Fruit fly (Drosophila melanogaster): ENCODE measurements around the gene SNRPG.

SNRPG gene

DNA sequence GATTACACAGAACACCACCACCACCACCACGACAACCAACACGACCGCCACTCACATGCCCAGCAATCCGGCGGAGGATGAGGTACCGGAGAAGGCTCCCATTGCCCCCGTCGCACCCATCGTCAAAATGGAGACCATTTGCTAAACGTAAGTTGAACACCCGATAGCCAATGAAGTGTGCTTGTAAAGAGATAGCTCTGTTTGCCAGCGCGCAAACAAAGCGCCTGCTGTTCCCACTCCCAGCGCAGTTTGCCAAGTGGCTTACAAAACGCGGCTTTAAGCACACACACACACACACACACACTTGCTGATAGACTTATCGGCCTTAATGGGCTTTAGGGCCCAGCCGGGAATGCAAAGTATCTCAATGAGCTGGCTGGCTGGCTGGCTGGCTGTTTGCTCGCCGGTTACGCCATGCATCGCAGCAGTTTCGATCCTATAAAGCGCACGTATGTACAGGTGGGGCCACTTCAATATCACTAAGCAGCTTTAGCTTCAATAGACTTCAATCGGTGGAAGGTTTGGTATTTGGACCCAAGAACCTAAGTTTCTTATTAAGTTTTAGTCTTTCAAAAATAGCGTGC is 3.2 kb upstream of the SNRPG start:
- no peak for TF ChIP-seq Hr96 (GFP tag; optimal IDR thresholded peaks at IDR 0.05)
- no peak for TF ChIP-seq bab1 (GFP tag; optimal IDR thresholded peaks at IDR 0.05)
- no peak for TF ChIP-seq CG33017 (tag; optimal IDR thresholded peaks at IDR 0.05)
- no peak for TF ChIP-seq cnc (optimal IDR thresholded peaks at IDR 0.05)
- no peak for TF ChIP-seq tj (GFP tag; optimal IDR thresholded peaks at IDR 0.05)
- no peak for TF ChIP-seq CG12768 (GFP tag; optimal IDR thresholded peaks at IDR 0.05)
- no peak for TF ChIP-seq Clk (GFP tag; optimal IDR thresholded peaks at IDR 0.05)
- TF ChIP-seq CG7101 (tag; optimal IDR thresholded peaks at IDR 0.05) = no peak
- TF ChIP-seq pad (GFP tag; optimal IDR thresholded peaks at IDR 0.05) = no peak
- TF ChIP-seq CG7045 (GFP tag; optimal IDR thresholded peaks at IDR 0.05) = no peak
- no peak for TF ChIP-seq cic (GFP tag; optimal IDR thresholded peaks at IDR 0.05)
- TF ChIP-seq CG1620 (GFP tag; optimal IDR thresholded peaks at IDR 0.05) = no peak
- no peak for TF ChIP-seq ovo (GFP tag; optimal IDR thresholded peaks at IDR 0.05)
- no peak for TF ChIP-seq CG14711 (tag; optimal IDR thresholded peaks at IDR 0.05)
- no peak for TF ChIP-seq toe (GFP tag; optimal IDR thresholded peaks at IDR 0.05)
- no peak for TF ChIP-seq Mnt (GFP tag; optimal IDR thresholded peaks at IDR 0.05)
- no peak for TF ChIP-seq CG11617 (GFP tag; optimal IDR thresholded peaks at IDR 0.05)

DNA sequence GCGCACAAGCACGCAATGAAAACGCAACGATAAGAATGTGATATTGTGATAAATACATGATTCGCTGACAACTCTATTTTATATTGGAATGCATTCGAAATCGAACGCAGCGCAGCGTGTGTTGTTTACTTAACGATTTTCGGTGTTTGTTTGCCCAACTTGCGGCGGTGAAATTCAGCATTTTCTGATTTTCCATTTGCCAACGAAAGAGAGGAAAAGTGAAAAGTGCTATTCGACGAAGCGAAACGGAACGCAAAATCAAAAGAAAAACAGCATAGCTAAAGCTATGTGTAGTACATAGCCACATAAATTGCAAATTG is 842 bp upstream of the SNRPG start:
- TF ChIP-seq tj (GFP tag; optimal IDR thresholded peaks at IDR 0.05) (peak; percentile 90), CG11617 (GFP tag; optimal IDR thresholded peaks at IDR 0.05) (no peak), toe (GFP tag; optimal IDR thresholded peaks at IDR 0.05) (no peak)

DNA sequence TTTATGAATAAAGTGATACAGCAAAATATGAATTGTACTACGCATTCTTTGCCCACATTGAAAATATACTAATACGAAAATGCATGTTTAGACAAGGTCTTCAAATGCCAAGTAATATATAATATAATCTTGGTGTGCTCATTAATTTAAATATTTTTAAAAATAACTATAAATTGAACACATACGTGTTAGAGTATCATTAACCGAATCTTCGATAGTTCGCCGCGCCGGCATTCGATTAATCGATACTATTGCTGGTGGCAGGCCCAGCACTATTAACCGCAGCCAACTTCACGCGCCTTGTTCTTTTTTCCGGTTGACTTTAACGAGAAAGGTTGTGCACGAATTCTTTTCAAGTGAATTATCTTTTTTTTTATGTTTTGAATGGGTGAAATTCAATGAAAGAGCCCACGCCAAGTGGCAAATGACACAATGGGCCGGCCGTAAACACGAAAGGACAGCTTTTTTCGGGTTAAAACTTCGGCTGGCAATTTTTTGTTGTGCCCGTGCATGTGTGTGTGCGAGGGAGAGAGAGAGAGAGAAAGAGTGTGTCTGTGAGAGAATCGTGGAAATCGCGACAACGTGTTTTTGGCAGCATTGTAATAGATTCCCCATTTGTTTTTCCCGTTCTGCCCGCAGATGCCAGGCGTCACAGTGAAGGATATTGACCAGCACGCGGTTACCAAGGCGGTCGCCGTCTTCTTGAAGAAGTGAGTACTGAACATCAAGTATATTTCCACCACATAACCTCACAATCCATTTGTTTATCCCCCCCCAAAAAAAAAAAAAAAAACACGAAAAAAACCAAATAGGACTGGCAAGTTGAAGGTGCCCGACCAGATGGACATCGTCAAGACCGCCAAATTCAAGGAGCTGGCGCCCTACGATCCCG is 2.4 kb downstream of the SNRPG start, which contains the start of gene RpS19a:
Gene RpS19a, plus strand, starts transcription at position 301 of the 892 bp plus-strand sequence.
- TF ChIP-seq CG11617 (GFP tag; optimal IDR thresholded peaks at IDR 0.05) (peak; percentile 94), CG5204 (GFP tag; optimal IDR thresholded peaks at IDR 0.05) (peak; percentile 65), cnc (optimal IDR thresholded peaks at IDR 0.05) (no peak), cic (GFP tag; optimal IDR thresholded peaks at IDR 0.05) (no peak), kay (GFP tag; ENCODE audit: borderline replicate concordance) (no peak), bab1 (GFP tag; optimal IDR thresholded peaks at IDR 0.05) (peak; percentile 92), Mnt (GFP tag; optimal IDR thresholded peaks at IDR 0.05) (peak; percentile 93), CG1620 (GFP tag; optimal IDR thresholded peaks at IDR 0.05) (peak; percentile 90), CG7101 (tag; optimal IDR thresholded peaks at IDR 0.05) (peak; percentile 94), ovo (GFP tag; optimal IDR thresholded peaks at IDR 0.05) (peak; percentile 88), Crg-1 (GFP tag; optimal IDR thresholded peaks at IDR 0.05) (peak; percentile 88), tj (GFP tag; optimal IDR thresholded peaks at IDR 0.05) (peak; percentile 67), CG33017 (tag; optimal IDR thresholded peaks at IDR 0.05) (peak; percentile 59), CG14711 (tag; optimal IDR thresholded peaks at IDR 0.05) (peak; percentile 70), Clk (GFP tag; optimal IDR thresholded peaks at IDR 0.05) (peak; percentile 9), CG7045 (GFP tag; optimal IDR thresholded peaks at IDR 0.05) (peak; percentile 58), Hr96 (GFP tag; optimal IDR thresholded peaks at IDR 0.05) (peak; percentile 89), pad (GFP tag; optimal IDR thresholded peaks at IDR 0.05) (peak; percentile 82), toe (GFP tag; optimal IDR thresholded peaks at IDR 0.05) (peak; percentile 54), CG12768 (GFP tag; optimal IDR thresholded peaks at IDR 0.05) (peak; percentile 77)

DNA sequence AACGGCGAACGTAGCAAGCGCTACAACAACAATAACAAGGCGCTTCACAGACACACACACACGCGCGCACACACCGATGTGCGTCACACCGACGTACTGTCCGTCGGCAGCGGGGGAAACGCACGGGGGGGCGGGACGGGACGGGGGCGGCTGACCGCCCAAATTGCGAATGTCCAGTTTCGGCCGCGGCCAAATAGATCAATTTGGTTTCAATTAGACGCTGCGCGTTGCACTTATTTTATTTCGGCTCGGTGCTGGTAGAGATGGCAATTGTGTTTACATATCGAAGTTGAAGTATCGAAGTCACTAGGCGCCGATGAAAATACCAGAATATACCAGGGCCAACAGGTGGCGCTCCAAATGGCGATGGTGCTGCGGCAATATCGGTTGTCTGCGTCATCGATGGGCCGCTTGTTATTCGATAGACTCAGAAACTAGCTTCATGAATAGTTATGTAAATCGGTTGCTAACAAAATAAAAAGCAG is 3.1 kb downstream of the SNRPG start, which contains the start of gene Rok:
Gene Rok, minus strand, starts transcription at position 309 of the 485 bp plus-strand sequence.
- peak; percentile 41 for TF ChIP-seq tj (GFP tag; optimal IDR thresholded peaks at IDR 0.05)
- TF ChIP-seq cic (GFP tag; optimal IDR thresholded peaks at IDR 0.05) = peak; percentile 30
- TF ChIP-seq toe (GFP tag; optimal IDR thresholded peaks at IDR 0.05) = no peak
- TF ChIP-seq CG1620 (GFP tag; optimal IDR thresholded peaks at IDR 0.05) = no peak

DNA sequence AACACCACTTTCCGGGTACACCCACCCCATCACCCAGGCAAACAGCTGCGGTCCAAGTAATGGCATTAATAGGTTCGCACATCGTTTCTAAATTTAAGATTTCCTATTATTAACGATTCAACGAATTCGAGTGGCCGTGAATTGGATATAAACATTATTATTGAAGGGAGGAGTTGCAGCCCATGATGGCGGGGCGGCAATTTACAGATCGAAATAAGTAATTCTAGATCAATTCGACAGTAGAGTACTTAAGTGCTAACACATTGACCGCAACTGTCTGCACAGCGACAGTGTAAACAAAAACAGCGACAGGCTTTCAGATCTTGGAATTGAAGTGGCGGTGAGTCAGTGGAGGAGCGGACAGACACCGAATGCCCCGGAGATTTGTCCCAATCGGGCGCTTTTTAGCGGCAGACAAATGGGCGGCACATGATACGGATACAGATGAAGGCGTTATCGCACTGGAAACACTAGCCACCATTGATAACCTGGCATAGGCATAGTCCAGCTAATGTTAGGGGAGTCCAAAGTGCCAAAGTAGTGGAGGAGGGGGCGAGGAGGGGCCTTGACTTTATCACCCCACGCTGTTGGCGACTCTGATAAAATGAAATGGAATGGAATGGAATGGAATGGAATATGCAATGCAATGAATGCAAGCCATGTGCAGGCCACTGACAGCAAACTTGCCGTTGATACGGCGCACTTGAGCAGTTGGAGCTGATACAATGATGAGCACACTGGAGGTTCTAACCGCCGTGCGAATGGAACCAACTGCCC is 6.8 kb downstream of the SNRPG start:
- TF ChIP-seq CG33017 (tag; optimal IDR thresholded peaks at IDR 0.05) (peak; percentile 1), CG7101 (tag; optimal IDR thresholded peaks at IDR 0.05) (no peak), Hr96 (GFP tag; optimal IDR thresholded peaks at IDR 0.05) (peak; percentile 29), toe (GFP tag; optimal IDR thresholded peaks at IDR 0.05) (peak; percentile 8), CG12768 (GFP tag; optimal IDR thresholded peaks at IDR 0.05) (peak; percentile 96), ovo (GFP tag; optimal IDR thresholded peaks at IDR 0.05) (no peak), CG1620 (GFP tag; optimal IDR thresholded peaks at IDR 0.05) (no peak), Mnt (GFP tag; optimal IDR thresholded peaks at IDR 0.05) (peak; percentile 97), bab1 (GFP tag; optimal IDR thresholded peaks at IDR 0.05) (no peak), pad (GFP tag; optimal IDR thresholded peaks at IDR 0.05) (peak; percentile 10), CG7045 (GFP tag; optimal IDR thresholded peaks at IDR 0.05) (peak; percentile 6), CG5204 (GFP tag; optimal IDR thresholded peaks at IDR 0.05) (peak; percentile 22), cic (GFP tag; optimal IDR thresholded peaks at IDR 0.05) (peak; percentile 78), Clk (GFP tag; optimal IDR thresholded peaks at IDR 0.05) (no peak), kay (GFP tag; ENCODE audit: borderline replicate concordance) (no peak), cnc (optimal IDR thresholded peaks at IDR 0.05) (no peak), CG14711 (tag; optimal IDR thresholded peaks at IDR 0.05) (no peak), tj (GFP tag; optimal IDR thresholded peaks at IDR 0.05) (peak; percentile 39), Crg-1 (GFP tag; optimal IDR thresholded peaks at IDR 0.05) (no peak), CG11617 (GFP tag; optimal IDR thresholded peaks at IDR 0.05) (peak; percentile 11)

Data from whole organism, adult.